Fruit fly (Drosophila melanogaster): ENCODE results near the gene THG.

DNA sequence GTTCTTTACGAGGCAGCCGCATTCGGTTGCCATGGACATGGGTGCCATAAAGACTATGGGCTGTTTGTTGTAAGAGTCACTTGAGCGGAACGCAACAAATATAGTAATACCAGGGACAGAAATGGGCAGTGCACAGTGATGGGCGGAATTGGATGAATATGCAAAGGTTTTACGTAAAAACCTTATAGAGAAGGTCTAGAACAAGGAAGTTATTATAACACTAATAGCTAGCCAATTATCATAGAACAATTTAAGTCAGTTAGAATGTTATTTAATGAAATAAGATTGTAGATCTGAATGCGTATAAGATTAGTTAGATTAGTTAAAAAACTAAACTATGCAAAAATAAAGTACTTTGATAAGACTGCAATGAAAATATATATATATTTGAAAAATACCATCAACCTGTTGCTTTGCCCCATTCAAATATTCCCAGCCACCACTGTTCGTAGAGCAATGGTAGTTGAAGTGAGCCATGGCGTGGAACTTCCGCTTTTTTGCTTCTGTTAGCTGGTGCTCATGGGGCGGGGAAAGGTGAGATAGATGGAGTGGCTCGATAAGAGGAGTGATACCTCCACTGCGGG is 43.4 kb upstream of the THG start:
- TF ChIP-seq psq (optimal IDR thresholded peaks at IDR 0.05) (no peak), usp (GFP tag; optimal IDR thresholded peaks at IDR 0.05) (no peak), CG8478 (optimal IDR thresholded peaks at IDR 0.05) (no peak), pan (optimal IDR thresholded peaks at IDR 0.05) (no peak), Dll (optimal IDR thresholded peaks at IDR 0.05) (no peak), EcR (GFP tag; optimal IDR thresholded peaks at IDR 0.05) (no peak)
